Fruit fly (Drosophila melanogaster): ENCODE data around the gene Cyp4g1.

Cyp4g1 gene

dm6 chrX:428192-428591 lies 40.9 kb downstream of the Cyp4g1 start:
- TF ChIP-seq Sp1 (GFP tag; optimal IDR thresholded peaks at IDR 0.05) = no peak
- no peak for TF ChIP-seq lola (GFP tag; optimal IDR thresholded peaks at IDR 0.05)

- TF ChIP-seq CrebA (GFP tag; optimal IDR thresholded peaks at IDR 0.05; ENCODE audit: borderline replicate concordance) = no peak
- no peak for TF ChIP-seq dmrt93B (GFP tag; optimal IDR thresholded peaks at IDR 0.05)
- peak; percentile 27 for TF ChIP-seq Sp1 (GFP tag; optimal IDR thresholded peaks at IDR 0.05)
- no peak for TF ChIP-seq N (GFP tag; optimal IDR thresholded peaks at IDR 0.05)
- peak; percentile 63 for TF ChIP-seq fru (GFP tag; optimal IDR thresholded peaks at IDR 0.05)
- TF ChIP-seq HLH106 (tag; optimal IDR thresholded peaks at IDR 0.05) = peak; percentile 33
- no peak for TF ChIP-seq Hr78 (GFP tag; optimal IDR thresholded peaks at IDR 0.05)
- TF ChIP-seq woc (GFP tag; optimal IDR thresholded peaks at IDR 0.05) = peak; percentile 32
- TF ChIP-seq CG32264 (GFP tag; optimal IDR thresholded peaks at IDR 0.05) = no peak
- no peak for TF ChIP-seq Abd-B (GFP tag; optimal IDR thresholded peaks at IDR 0.05)
- TF ChIP-seq Hr83 (GFP tag; optimal IDR thresholded peaks at IDR 0.05; ENCODE audit: poor library complexity, severe bottlenecking) = no peak
- TF ChIP-seq ey (GFP tag; optimal IDR thresholded peaks at IDR 0.05) = peak; percentile 32
- peak; percentile 11 for TF ChIP-seq Hnf4 (GFP tag; optimal IDR thresholded peaks at IDR 0.05)
- no peak for TF ChIP-seq dl (GFP tag; optimal IDR thresholded peaks at IDR 0.05; ENCODE audit: insufficient read depth in 1 of 2, partially characterized antibody in 2 of 2)
- peak; percentile 36 for TF ChIP-seq br (GFP tag; optimal IDR thresholded peaks at IDR 0.05)
- TF ChIP-seq jim (GFP tag; optimal IDR thresholded peaks at IDR 0.05) = no peak
- peak; percentile 54 for TF ChIP-seq h (GFP tag; optimal IDR thresholded peaks at IDR 0.05)
- no peak for TF ChIP-seq psq (GFP tag; optimal IDR thresholded peaks at IDR 0.05)
- peak; percentile 20 for TF ChIP-seq rgr (GFP tag; optimal IDR thresholded peaks at IDR 0.05)
- TF ChIP-seq brk (GFP tag; optimal IDR thresholded peaks at IDR 0.05) = no peak
- TF ChIP-seq Vsx2 (GFP tag; optimal IDR thresholded peaks at IDR 0.05; ENCODE audit: partially characterized antibody) = no peak
- no peak for TF ChIP-seq pan (optimal IDR thresholded peaks at IDR 0.05)
- peak in 1 of 2 experiments; percentile 44 for TF ChIP-seq foxo (GFP tag; optimal IDR thresholded peaks at IDR 0.05)
- no peak for TF ChIP-seq Rel (GFP tag; optimal IDR thresholded peaks at IDR 0.05)
- TF ChIP-seq Rel (tag; optimal IDR thresholded peaks at IDR 0.05) = no peak
- TF ChIP-seq dsf (GFP tag; optimal IDR thresholded peaks at IDR 0.05; ENCODE audit: borderline replicate concordance) = no peak
Measured at dm6 chrX:425524-425923, 43.6 kb downstream of the Cyp4g1 start.

- TF ChIP-seq br (GFP tag; optimal IDR thresholded peaks at IDR 0.05) = no peak
- TF ChIP-seq foxo (GFP tag; optimal IDR thresholded peaks at IDR 0.05) = no peak
- TF ChIP-seq CG9705 (GFP tag; optimal IDR thresholded peaks at IDR 0.05) = no peak
- TF ChIP-seq dsf (GFP tag; optimal IDR thresholded peaks at IDR 0.05; ENCODE audit: borderline replicate concordance) = no peak
- TF ChIP-seq fru (GFP tag; optimal IDR thresholded peaks at IDR 0.05) = no peak
- TF ChIP-seq Hnf4 (GFP tag; optimal IDR thresholded peaks at IDR 0.05) = no peak
- TF ChIP-seq CrebA (GFP tag; optimal IDR thresholded peaks at IDR 0.05; ENCODE audit: borderline replicate concordance) = no peak
- no peak for TF ChIP-seq dl (GFP tag; optimal IDR thresholded peaks at IDR 0.05; ENCODE audit: insufficient read depth in 1 of 2, partially characterized antibody in 2 of 2)
- no peak for TF ChIP-seq Vsx2 (GFP tag; optimal IDR thresholded peaks at IDR 0.05; ENCODE audit: partially characterized antibody)
- no peak for TF ChIP-seq psq (GFP tag; optimal IDR thresholded peaks at IDR 0.05)
- no peak for TF ChIP-seq Jra (GFP tag; optimal IDR thresholded peaks at IDR 0.05)
Measured at dm6 chrX:423374-423773, 45.8 kb downstream of the Cyp4g1 start.

Measured in whole organism, wandering third instar larva.